Worm (Caenorhabditis elegans) whole organism, L4 larva: ENCODE measurements around the gene Y71H2B.11.
A peak's percentile ranks its signal among the peaks of the same experiment; 100 is the strongest.

Source experiments
- F44E2.7 ChIP-seq: fragments of 200-800 bp; sonication (Bioruptor generic); IDR thresholded peaks from 2 replicates; pipeline ENCODE4 v2.1.2; 2022; ENCODE audit warnings: missing genetic modification characterization, missing compliant biosample characterization
- F49E8.2 ChIP-seq: sonication (generic microtip); optimal IDR thresholded peaks from 2 replicates; lab custom pipeline; 2016; ENCODE audit warnings: missing compliant biosample characterization, mild to moderate bottlenecking, missing genetic modification characterization, borderline replicate concordance
- R02D3.7 ChIP-seq: fragments of 150-350 bp; sonication (generic microtip); optimal IDR thresholded peaks from 3 replicates; lab custom pipeline; 2014; ENCODE audit warnings: missing biosample characterization, missing genetic modification characterization
- Y75B8A.6 ChIP-seq: fragments of 200-800 bp; sonication (Bioruptor generic); IDR thresholded peaks from 2 replicates; pipeline ENCODE4 v1.3.6; 2022; ENCODE audit warnings: missing genetic modification reagents, missing genetic modification characterization, missing compliant biosample characterization
- ZK546.5 ChIP-seq, 2 experiments: sonication (generic microtip); optimal IDR thresholded peaks; 2 replicates each; lab custom pipeline; 2017; ENCODE audit warnings: missing biosample characterization in 2 of 2, missing genetic modification characterization in 2 of 2
- aha-1 ChIP-seq: fragments of 150-350 bp; peaks from one replicate; lab custom pipeline; 2014; ENCODE audit warnings: missing biosample characterization, missing genetic modification characterization
- aly-2 ChIP-seq: sonication (generic microtip); optimal IDR thresholded peaks from 2 replicates; lab custom pipeline; 2018; ENCODE audit warnings: missing biosample characterization, missing genetic modification characterization
- arid-1 ChIP-seq: fragments of 200-800 bp; sonication (Bioruptor generic); conservative IDR thresholded peaks from 2 replicates; pipeline ENCODE4 v1.3.6; 2022; ENCODE audit warnings: missing genetic modification reagents, missing genetic modification characterization, missing compliant biosample characterization
- daf-12 ChIP-seq: fragments of 150-350 bp; optimal IDR thresholded peaks from 2 replicates; lab custom pipeline; 2014; ENCODE audit warnings: missing biosample characterization, missing genetic modification reagents, missing genetic modification characterization
- daf-16 ChIP-seq, 3 experiments: sonication (generic microtip); optimal IDR thresholded peaks; 2 replicates each; lab custom pipeline; 2016 to 2017; ENCODE audit warnings: missing genetic modification characterization in 3 of 3, missing genetic modification reagents in 3 of 3, mild to moderate bottlenecking in 2 of 3, missing compliant biosample characterization in 2 of 3, missing biosample characterization in 1 of 3, moderate library complexity in 1 of 3
- daf-19 ChIP-seq: fragments of 200-800 bp; sonication (Bioruptor generic); conservative IDR thresholded peaks from 2 replicates; pipeline ENCODE4 v1.3.6; 2022; ENCODE audit warnings: missing genetic modification characterization, missing compliant biosample characterization
- dmd-6 ChIP-seq: fragments of 200-800 bp; sonication (Bioruptor generic); IDR thresholded peaks from 2 replicates; pipeline ENCODE4 v1.3.6; 2022; ENCODE audit warnings: missing genetic modification reagents, missing genetic modification characterization, missing compliant biosample characterization
- dmd-9 ChIP-seq: fragments of 200-800 bp; sonication (Bioruptor generic); IDR thresholded peaks from 2 replicates; pipeline ENCODE4 v1.3.6; 2022; ENCODE audit warnings: missing genetic modification reagents, missing genetic modification characterization, missing compliant biosample characterization
- dpl-1 ChIP-seq: fragments of 150-350 bp; optimal IDR thresholded peaks from 2 replicates; lab custom pipeline; 2014; ENCODE audit warnings: missing biosample characterization, missing genetic modification reagents, missing genetic modification characterization
- dve-1 ChIP-seq: sonication (generic microtip); optimal IDR thresholded peaks from 2 replicates; lab custom pipeline; 2017; ENCODE audit warnings: antibody characterized with exemption, mild to moderate bottlenecking, missing genetic modification characterization, missing compliant biosample characterization; ENCODE audit not compliant: insufficient read depth
- hlh-11 ChIP-seq: fragments of 200-800 bp; sonication (Bioruptor generic); optimal IDR thresholded peaks from 2 replicates; lab custom pipeline; 2018; ENCODE audit warnings: mild to moderate bottlenecking, missing genetic modification characterization, missing compliant biosample characterization
- hlh-30 ChIP-seq: sonication (generic microtip); optimal IDR thresholded peaks from 2 replicates; lab custom pipeline; 2017; ENCODE audit warnings: antibody characterized with exemption, mild to moderate bottlenecking, missing genetic modification characterization, missing compliant biosample characterization; ENCODE audit not compliant: insufficient read depth
- lim-7 ChIP-seq: fragments of 200-800 bp; sonication (Bioruptor generic); IDR thresholded peaks from 2 replicates; pipeline ENCODE4 v1.3.6; 2022; ENCODE audit warnings: missing genetic modification characterization, missing compliant biosample characterization
- lin-1 ChIP-seq: fragments of 200-800 bp; sonication (Bioruptor generic); IDR thresholded peaks from 2 replicates; pipeline ENCODE4 v1.3.6; 2022; ENCODE audit warnings: missing genetic modification reagents, missing genetic modification characterization, missing compliant biosample characterization
- lin-13 ChIP-seq: fragments of 150-350 bp; optimal IDR thresholded peaks from 2 replicates; lab custom pipeline; 2014; ENCODE audit warnings: missing biosample characterization, missing genetic modification reagents, missing genetic modification characterization
- lin-38 ChIP-seq: fragments of 200-800 bp; sonication (Bioruptor generic); IDR thresholded peaks from 2 replicates; pipeline ENCODE4 v1.3.6; 2022; ENCODE audit warnings: missing genetic modification reagents, missing genetic modification characterization, missing compliant biosample characterization
- lin-39 ChIP-seq: fragments of 150-350 bp; optimal IDR thresholded peaks from 2 replicates; lab custom pipeline; 2014; ENCODE audit warnings: missing biosample characterization, missing genetic modification reagents, missing genetic modification characterization
- madf-9 ChIP-seq: fragments of 200-800 bp; sonication (Bioruptor generic); conservative IDR thresholded peaks from 2 replicates; pipeline ENCODE4 v1.3.6; 2022; ENCODE audit warnings: missing genetic modification reagents, missing genetic modification characterization, missing compliant biosample characterization
- mep-1 ChIP-seq: fragments of 150-350 bp; sonication (generic microtip); optimal IDR thresholded peaks from 3 replicates; lab custom pipeline; 2014; ENCODE audit warnings: missing biosample characterization, missing genetic modification characterization
- mes-2 ChIP-seq: sonication (generic microtip); optimal IDR thresholded peaks from 2 replicates; lab custom pipeline; 2016; ENCODE audit warnings: missing genotype, mild to moderate bottlenecking, missing genetic modification characterization, missing compliant biosample characterization; ENCODE audit not compliant: poor library complexity, severe bottlenecking
- mxl-3 ChIP-seq: fragments of 200-800 bp; sonication (Bioruptor generic); optimal IDR thresholded peaks from 2 replicates; lab custom pipeline; 2018; ENCODE audit warnings: mild to moderate bottlenecking, missing genetic modification characterization, missing compliant biosample characterization
- nhr-10 ChIP-seq: fragments of 150-350 bp; optimal IDR thresholded peaks from 2 replicates; lab custom pipeline; 2014; ENCODE audit warnings: missing biosample characterization, missing genetic modification characterization
- nhr-237 ChIP-seq: sonication (generic microtip); optimal IDR thresholded peaks from 2 replicates; lab custom pipeline; 2017; ENCODE audit warnings: missing biosample characterization, missing genetic modification characterization
- nhr-28 ChIP-seq: fragments of 150-350 bp; optimal IDR thresholded peaks from 2 replicates; lab custom pipeline; 2014; ENCODE audit warnings: missing biosample characterization, missing genetic modification characterization
- nhr-42 ChIP-seq: fragments of 200-800 bp; sonication (Bioruptor generic); IDR thresholded peaks from 2 replicates; pipeline ENCODE4 v1.3.6; 2022; ENCODE audit warnings: missing genetic modification characterization, missing compliant biosample characterization
- nhr-76 ChIP-seq: fragments of 150-350 bp; optimal IDR thresholded peaks from 2 replicates; lab custom pipeline; 2014; ENCODE audit warnings: missing biosample characterization, missing genetic modification characterization
- nhr-77 ChIP-seq: fragments of 150-350 bp; optimal IDR thresholded peaks from 2 replicates; lab custom pipeline; 2014; ENCODE audit warnings: missing biosample characterization, missing genetic modification characterization
- pha-4 ChIP-seq, 2 experiments: fragments of 150-350 bp in 1 of 2; fragments of 200-800 bp in 1 of 2; sonication (Bioruptor generic) in 1 of 2; IDR thresholded peaks in 1 of 2; optimal IDR thresholded peaks in 1 of 2; 2 replicates each; pipeline versions ENCODE4 v1.3.6 to Lab custom; 2014 to 2022; ENCODE audit warnings: missing genetic modification characterization in 2 of 2, missing genetic modification reagents in 2 of 2, missing biosample characterization in 1 of 2, missing compliant biosample characterization in 1 of 2
- sdz-12 ChIP-seq: fragments of 200-800 bp; sonication (Bioruptor generic); optimal IDR thresholded peaks from 2 replicates; lab custom pipeline; 2018; ENCODE audit warnings: mild to moderate bottlenecking, missing genetic modification characterization, missing compliant biosample characterization
- set-16 ChIP-seq: fragments of 200-800 bp; sonication (Bioruptor generic); IDR thresholded peaks from 2 replicates; pipeline ENCODE4 v1.3.6; 2022; ENCODE audit warnings: missing genetic modification reagents, missing genetic modification characterization, missing compliant biosample characterization
- skn-1 ChIP-seq: fragments of 150-350 bp; optimal IDR thresholded peaks from 2 replicates; lab custom pipeline; 2014; ENCODE audit warnings: missing biosample characterization, missing genetic modification characterization
- snpc-4 ChIP-seq: fragments of 150-350 bp; optimal IDR thresholded peaks from 2 replicates; lab custom pipeline; 2014; ENCODE audit warnings: missing biosample characterization, missing genetic modification characterization
- tra-1 ChIP-seq: fragments of 200-800 bp; sonication (Bioruptor generic); IDR thresholded peaks from 2 replicates; pipeline ENCODE4 v1.3.6; 2022; ENCODE audit warnings: missing genetic modification reagents, missing genetic modification characterization, missing compliant biosample characterization
- unc-130 ChIP-seq: sonication (generic microtip); optimal IDR thresholded peaks from 2 replicates; lab custom pipeline; 2016; ENCODE audit warnings: missing genetic modification reagents, missing genetic modification characterization, missing compliant biosample characterization
- unc-39 ChIP-seq: sonication (generic microtip); optimal IDR thresholded peaks from 2 replicates; lab custom pipeline; 2017; ENCODE audit warnings: missing biosample characterization, missing genetic modification characterization
- unc-62 ChIP-seq, 3 experiments: fragments of 150-350 bp in 1 of 3; sonication (generic microtip); optimal IDR thresholded peaks in 2 of 3; peaks in 1 of 3; 1 replicate in 1 of 3; 2 replicates in 2 of 3; lab custom pipeline; 2014 to 2017; ENCODE audit warnings: missing biosample characterization in 3 of 3, missing genetic modification characterization in 3 of 3, missing genetic modification reagents in 3 of 3, missing genotype in 1 of 3
- zip-11 ChIP-seq: fragments of 200-800 bp; sonication (Bioruptor generic); IDR thresholded peaks from 2 replicates; pipeline ENCODE4 v1.3.6; 2022; ENCODE audit warnings: missing genetic modification characterization, missing compliant biosample characterization
- ztf-7 ChIP-seq: fragments of 150-350 bp; optimal IDR thresholded peaks from 2 replicates; lab custom pipeline; 2014; ENCODE audit warnings: missing biosample characterization, missing genetic modification characterization

Y71H2B.11 gene

DNA sequence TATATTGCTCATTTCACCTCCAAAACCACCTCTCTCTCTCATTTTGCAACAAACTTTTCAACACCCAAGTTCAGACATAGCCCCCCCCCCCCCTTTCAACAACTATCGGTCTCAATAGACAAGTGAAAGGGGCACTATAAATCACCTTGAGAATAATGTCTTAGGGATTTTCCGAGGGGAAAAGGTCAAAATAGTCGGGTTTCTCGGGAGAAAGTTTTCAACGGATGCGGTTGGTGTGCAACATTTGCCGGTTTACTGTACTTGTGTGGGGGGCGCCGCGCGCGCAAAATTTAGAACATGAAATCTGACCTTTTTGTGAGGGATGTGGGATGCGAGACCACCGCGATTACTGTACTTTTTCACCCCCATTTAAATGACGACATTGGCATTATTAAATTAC is 30.8 kb downstream of the Y71H2B.11 start:
- no peak for TF ChIP-seq lin-38
- no peak for TF ChIP-seq aly-2
- TF ChIP-seq mxl-3 (GFP tag; lab: Kevin White, UChicago), result no peak
- TF ChIP-seq lim-7, result no peak
- TF ChIP-seq F44E2.7, result no peak
- no peak for TF ChIP-seq daf-12 (tag; lab: Kevin White, UChicago)
- TF ChIP-seq ZK546.5 (tag; optimal IDR thresholded peaks at IDR 0.05; lab: Kevin White, UChicago), result no peak
- no peak for TF ChIP-seq dmd-9 (GFP tag; lab: Robert Waterston, UW)
- TF ChIP-seq R02D3.7, result no peak
- TF ChIP-seq F49E8.2 (tag; lab: Kevin White, UChicago), result no peak
- no peak for TF ChIP-seq dve-1 (tag; lab: Kevin White, UChicago)
- TF ChIP-seq dpl-1 (GFP tag; lab: Kevin White, UChicago), result no peak
- no peak for TF ChIP-seq pha-4 (GFP tag; IDR thresholded peaks at IDR 0.05; lab: Robert Waterston, UW)
- TF ChIP-seq pha-4 (tag; optimal IDR thresholded peaks at IDR 0.05; lab: Kevin White, UChicago), result no peak
- TF ChIP-seq skn-1 (tag; lab: Kevin White, UChicago), result no peak
- TF ChIP-seq hlh-30 (tag; lab: Kevin White, UChicago), result no peak
- no peak for TF ChIP-seq dmd-6 (GFP tag; lab: Robert Waterston, UW)
- no peak for TF ChIP-seq arid-1 (GFP tag; lab: Robert Waterston, UW)

ce11 chrIII:2636137-2636536 is 32.4 kb downstream of the Y71H2B.11 start, which contains the start of gene zmp-2:
zmp-2 (plus strand) TSS chrIII:2636383.
- TF ChIP-seq set-16 (peak; percentile 86), lin-39 (tag; lab: Kevin White, UChicago) (no peak), lim-7 (no peak), hlh-11 (tag; lab: Kevin White, UChicago) (peak; percentile 4), Y75B8A.6 (no peak), nhr-10 (tag; lab: Kevin White, UChicago) (no peak)

DNA sequence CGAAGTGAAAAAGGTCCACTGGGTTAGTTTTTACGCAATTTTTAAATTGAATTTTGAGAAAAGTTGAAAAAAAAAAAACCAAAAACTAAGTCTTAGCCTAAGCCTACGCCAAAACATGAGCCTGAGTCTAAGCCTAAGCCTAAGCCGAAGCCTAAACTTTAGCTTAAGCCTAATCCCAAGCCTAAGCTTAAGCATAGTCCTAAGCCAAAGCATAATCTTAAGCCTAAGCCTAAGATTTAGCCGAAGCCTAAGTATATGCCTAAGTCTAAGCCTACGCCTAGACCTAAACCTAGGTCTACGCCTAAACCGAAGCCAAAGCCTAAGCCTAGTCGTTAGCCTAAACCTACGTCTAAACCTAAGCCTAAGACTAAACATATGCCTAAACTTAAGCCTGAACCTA is 37.9 kb downstream of the Y71H2B.11 start:
- no peak for TF ChIP-seq arid-1 (GFP tag; lab: Robert Waterston, UW)
- no peak for TF ChIP-seq nhr-237 (tag; lab: Kevin White, UChicago)
- TF ChIP-seq unc-62 (GFP tag; optimal IDR thresholded peaks at IDR 0.05 in 1 of 2; lab: Kevin White, UChicago), result peak in 1 of 2 experiments; percentile 72
- no peak for TF ChIP-seq unc-62 (tag; optimal IDR thresholded peaks at IDR 0.05; lab: Kevin White, UChicago)

DNA sequence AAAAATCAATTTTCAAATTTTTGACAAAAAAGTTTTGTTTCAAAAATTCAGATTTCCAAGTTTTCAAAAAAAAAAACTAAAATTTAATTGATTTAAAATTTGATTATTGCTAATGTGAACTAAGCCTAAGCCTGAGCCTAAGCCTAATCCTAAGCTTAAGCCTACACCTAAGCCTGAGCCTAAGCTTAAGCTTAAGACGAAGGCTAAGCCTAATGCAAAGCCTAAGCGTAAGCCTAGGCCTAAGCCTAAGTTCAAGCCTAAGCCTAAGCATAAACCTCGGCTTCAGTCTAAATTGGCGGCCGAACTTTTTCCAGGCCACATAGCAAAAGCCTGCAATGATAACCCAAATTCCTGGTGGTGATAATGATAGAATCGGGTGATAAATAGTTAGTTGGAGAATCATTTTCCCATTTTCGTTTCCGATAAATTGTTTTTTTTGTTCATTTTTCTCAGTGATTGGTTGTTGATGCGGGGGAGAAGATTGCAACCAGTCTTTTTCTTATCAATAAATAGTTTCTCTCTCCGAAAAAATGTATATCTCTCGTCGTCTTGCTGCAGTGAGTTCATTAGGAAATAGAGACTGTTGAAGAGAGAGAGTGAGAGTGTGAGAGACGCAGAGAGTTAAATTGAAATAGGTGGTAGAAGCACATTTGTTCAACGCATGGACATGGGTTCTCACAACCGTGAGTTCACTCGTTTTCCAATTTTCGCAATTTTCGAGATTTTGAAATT is 43.6 kb downstream of the Y71H2B.11 start:
- TF ChIP-seq lin-1 (GFP tag; lab: Robert Waterston, UW) (no peak), hlh-11 (tag; lab: Kevin White, UChicago) (peak; percentile 66), dmd-6 (GFP tag; lab: Robert Waterston, UW) (peak; percentile 40; the same call in 1 of the 2 replicates), mxl-3 (GFP tag; lab: Kevin White, UChicago) (peak; percentile 56), daf-16 (GFP tag; optimal IDR thresholded peaks at IDR 0.05; lab: Kevin White, UChicago) (no peak), daf-16 (tag; optimal IDR thresholded peaks at IDR 0.05; lab: Kevin White, UChicago) (peak; percentile 75), daf-19 (no peak), snpc-4 (tag; lab: Kevin White, UChicago) (no peak), nhr-42 (GFP tag; lab: Robert Waterston, UW) (no peak), madf-9 (GFP tag; lab: Robert Waterston, UW) (no peak), pha-4 (GFP tag; IDR thresholded peaks at IDR 0.05; lab: Robert Waterston, UW) (no peak), pha-4 (tag; optimal IDR thresholded peaks at IDR 0.05; lab: Kevin White, UChicago) (no peak), sdz-12 (no peak), zip-11 (GFP tag; lab: Robert Waterston, UW) (no peak), aha-1 (tag; lab: Kevin White, UChicago) (peak; percentile 52), mep-1 (tag; lab: Kevin White, UChicago) (no peak), lin-13 (GFP tag; lab: Kevin White, UChicago) (no peak), nhr-76 (tag; lab: Kevin White, UChicago) (no peak), unc-130 (GFP tag; lab: Kevin White, UChicago) (no peak), tra-1 (GFP tag; lab: Robert Waterston, UW) (0 out of 2 replicates have a peak, but pooled peaks have one; percentile 10), nhr-237 (tag; lab: Kevin White, UChicago) (no peak), mes-2 (tag; lab: Kevin White, UChicago) (peak; percentile 11), nhr-28 (tag; lab: Kevin White, UChicago) (peak; percentile 78), unc-39 (no peak), ztf-7 (tag; lab: Kevin White, UChicago) (no peak), nhr-77 (tag; lab: Kevin White, UChicago) (peak; percentile 28)
